Worm (Caenorhabditis elegans) whole organism, late embryonic: ENCODE measurements around the gene F01D5.5.

Experiments used
- C08G9.2 ChIP-seq: sonication (generic microtip); optimal IDR thresholded peaks from 2 replicates; lab custom pipeline; 2016; ENCODE audit warnings: mild to moderate bottlenecking, missing genetic modification characterization, moderate library complexity, missing compliant biosample characterization
- F13H6.1 ChIP-seq: sonication (generic microtip); optimal IDR thresholded peaks from 2 replicates; lab custom pipeline; 2016; ENCODE audit warnings: missing genetic modification characterization, missing compliant biosample characterization
- Y22D7AL.16 ChIP-seq: sonication (generic microtip); optimal IDR thresholded peaks from 2 replicates; lab custom pipeline; 2016; ENCODE audit warnings: missing genetic modification characterization, missing compliant biosample characterization
- ahr-1 ChIP-seq: sonication (generic microtip); optimal IDR thresholded peaks from 2 replicates; lab custom pipeline; 2016; ENCODE audit warnings: missing genetic modification characterization, missing compliant biosample characterization
- ama-1 ChIP-seq: fragments of 150-350 bp; optimal IDR thresholded peaks from 2 replicates; lab custom pipeline; 2014
- ceh-14 ChIP-seq: sonication (generic microtip); optimal IDR thresholded peaks from 2 replicates; lab custom pipeline; 2016; ENCODE audit warnings: missing genotype, missing genetic modification characterization, missing compliant biosample characterization
- ceh-18 ChIP-seq: sonication (generic microtip); optimal IDR thresholded peaks from 2 replicates; lab custom pipeline; 2016; ENCODE audit warnings: missing genetic modification characterization, missing compliant biosample characterization
- ceh-31 ChIP-seq: sonication (generic microtip); optimal IDR thresholded peaks from 2 replicates; lab custom pipeline; 2016; ENCODE audit warnings: missing genetic modification characterization, missing compliant biosample characterization
- ceh-34 ChIP-seq: sonication (generic microtip); optimal IDR thresholded peaks from 2 replicates; lab custom pipeline; 2016; ENCODE audit warnings: mild to moderate bottlenecking, missing genetic modification characterization, missing compliant biosample characterization
- ceh-48 ChIP-seq: sonication (generic microtip); optimal IDR thresholded peaks from 2 replicates; lab custom pipeline; 2016; ENCODE audit warnings: missing genetic modification characterization, inconsistent platforms, missing compliant biosample characterization
- che-1 ChIP-seq: sonication (generic microtip); optimal IDR thresholded peaks from 2 replicates; lab custom pipeline; 2016; ENCODE audit warnings: mild to moderate bottlenecking, missing genetic modification characterization, missing compliant biosample characterization
- dmd-4 ChIP-seq: sonication (generic microtip); optimal IDR thresholded peaks from 2 replicates; lab custom pipeline; 2016; ENCODE audit warnings: borderline replicate concordance, missing genetic modification characterization, missing compliant biosample characterization
- dve-1 ChIP-seq: sonication (generic microtip); optimal IDR thresholded peaks from 2 replicates; lab custom pipeline; 2017; ENCODE audit warnings: antibody characterized with exemption, mild to moderate bottlenecking, missing genetic modification characterization, missing compliant biosample characterization
- elt-2 ChIP-seq: sonication (generic microtip); optimal IDR thresholded peaks from 2 replicates; lab custom pipeline; 2016; ENCODE audit warnings: missing genetic modification reagents, missing genetic modification characterization, missing compliant biosample characterization
- elt-4 ChIP-seq: sonication (generic microtip); optimal IDR thresholded peaks from 2 replicates; lab custom pipeline; 2016; ENCODE audit warnings: missing genetic modification characterization, missing compliant biosample characterization
- eyg-1 ChIP-seq: sonication (generic microtip); optimal IDR thresholded peaks from 2 replicates; lab custom pipeline; 2016; ENCODE audit warnings: missing genotype, missing genetic modification characterization, missing compliant biosample characterization
- fax-1 ChIP-seq: sonication (generic microtip); optimal IDR thresholded peaks from 2 replicates; lab custom pipeline; 2016; ENCODE audit warnings: missing genotype, missing genetic modification characterization, missing compliant biosample characterization
- fkh-6 ChIP-seq: sonication (generic microtip); optimal IDR thresholded peaks from 2 replicates; lab custom pipeline; 2016; ENCODE audit warnings: missing genetic modification characterization, missing compliant biosample characterization
- gmeb-2 ChIP-seq: sonication (generic microtip); optimal IDR thresholded peaks from 2 replicates; lab custom pipeline; 2016; ENCODE audit warnings: missing genetic modification characterization, inconsistent platforms, missing compliant biosample characterization
- hlh-13 ChIP-seq: fragments of 200-800 bp; sonication (Bioruptor generic); optimal IDR thresholded peaks from 2 replicates; lab custom pipeline; 2018; ENCODE audit warnings: mild to moderate bottlenecking, missing genetic modification characterization, missing compliant biosample characterization
- hlh-30 ChIP-seq: sonication (generic microtip); optimal IDR thresholded peaks from 2 replicates; lab custom pipeline; 2017; ENCODE audit warnings: antibody characterized with exemption, missing genetic modification characterization, missing compliant biosample characterization; ENCODE audit not compliant: insufficient read depth
- madf-2 ChIP-seq: sonication (generic microtip); optimal IDR thresholded peaks from 2 replicates; lab custom pipeline; 2017; ENCODE audit warnings: missing genetic modification characterization, missing compliant biosample characterization
- mec-3 ChIP-seq: sonication (generic microtip); optimal IDR thresholded peaks from 2 replicates; lab custom pipeline; 2016; ENCODE audit warnings: borderline replicate concordance, missing genetic modification characterization, missing compliant biosample characterization
- nfya-1 ChIP-seq: sonication (generic microtip); optimal IDR thresholded peaks from 2 replicates; lab custom pipeline; 2017; ENCODE audit warnings: missing genetic modification characterization, mild to moderate bottlenecking, missing compliant biosample characterization, antibody characterized with exemption, moderate library complexity
- nhr-232 ChIP-seq: sonication (generic microtip); optimal IDR thresholded peaks from 2 replicates; lab custom pipeline; 2016; ENCODE audit warnings: missing genetic modification characterization, missing compliant biosample characterization
- odd-2 ChIP-seq: sonication (generic microtip); optimal IDR thresholded peaks from 2 replicates; lab custom pipeline; 2017; ENCODE audit warnings: antibody characterized with exemption, mild to moderate bottlenecking, missing genetic modification characterization, missing compliant biosample characterization
- pax-1 ChIP-seq: fragments of 150-350 bp; optimal IDR thresholded peaks from 2 replicates; lab custom pipeline; 2014; ENCODE audit warnings: missing biosample characterization, missing genetic modification characterization
- pqm-1 ChIP-seq: sonication (generic microtip); optimal IDR thresholded peaks from 2 replicates; lab custom pipeline; 2016; ENCODE audit warnings: missing genetic modification characterization, missing compliant biosample characterization
- pros-1 ChIP-seq: fragments of 150-350 bp; optimal IDR thresholded peaks from 2 replicates; lab custom pipeline; 2014; ENCODE audit warnings: missing biosample characterization, missing genetic modification reagents, missing genetic modification characterization
- rnt-1 ChIP-seq: sonication (generic microtip); optimal IDR thresholded peaks from 2 replicates; lab custom pipeline; 2016; ENCODE audit warnings: missing genetic modification characterization, missing compliant biosample characterization
- sdc-2 ChIP-seq: sonication (generic microtip); optimal IDR thresholded peaks from 2 replicates; lab custom pipeline; 2016; ENCODE audit warnings: missing genotype, missing genetic modification characterization, missing compliant biosample characterization
- sox-2 ChIP-seq: fragments of 200-800 bp; sonication (Bioruptor generic); IDR thresholded peaks from 2 replicates; pipeline ENCODE4 v1.3.6; 2022; ENCODE audit warnings: missing genetic modification reagents, missing genetic modification characterization, missing compliant biosample characterization
- sox-4 ChIP-seq: sonication (generic microtip); optimal IDR thresholded peaks from 2 replicates; lab custom pipeline; 2017; ENCODE audit warnings: mild to moderate bottlenecking, missing genetic modification characterization, inconsistent platforms, missing compliant biosample characterization
- syd-9 ChIP-seq: sonication (generic microtip); optimal IDR thresholded peaks from 2 replicates; lab custom pipeline; 2016; ENCODE audit warnings: mild to moderate bottlenecking, missing genetic modification characterization, moderate library complexity, missing compliant biosample characterization
- tbx-2 ChIP-seq: sonication (generic microtip); optimal IDR thresholded peaks from 2 replicates; lab custom pipeline; 2016; ENCODE audit warnings: missing genetic modification characterization, missing compliant biosample characterization
- ttx-3 ChIP-seq: sonication (generic microtip); optimal IDR thresholded peaks from 2 replicates; lab custom pipeline; 2016; ENCODE audit warnings: missing genetic modification reagents, missing genetic modification characterization, missing compliant biosample characterization
- unc-42 ChIP-seq: sonication (generic microtip); optimal IDR thresholded peaks from 2 replicates; lab custom pipeline; 2016; ENCODE audit warnings: missing genotype, missing genetic modification characterization, missing compliant biosample characterization
- zip-5 ChIP-seq: sonication (generic microtip); optimal IDR thresholded peaks from 2 replicates; lab custom pipeline; 2016; ENCODE audit warnings: missing genetic modification characterization, missing compliant biosample characterization
- ztf-16 ChIP-seq: sonication (generic microtip); optimal IDR thresholded peaks from 2 replicates; lab custom pipeline; 2017; ENCODE audit warnings: missing genetic modification characterization, missing compliant biosample characterization

Gene F01D5.5

DNA sequence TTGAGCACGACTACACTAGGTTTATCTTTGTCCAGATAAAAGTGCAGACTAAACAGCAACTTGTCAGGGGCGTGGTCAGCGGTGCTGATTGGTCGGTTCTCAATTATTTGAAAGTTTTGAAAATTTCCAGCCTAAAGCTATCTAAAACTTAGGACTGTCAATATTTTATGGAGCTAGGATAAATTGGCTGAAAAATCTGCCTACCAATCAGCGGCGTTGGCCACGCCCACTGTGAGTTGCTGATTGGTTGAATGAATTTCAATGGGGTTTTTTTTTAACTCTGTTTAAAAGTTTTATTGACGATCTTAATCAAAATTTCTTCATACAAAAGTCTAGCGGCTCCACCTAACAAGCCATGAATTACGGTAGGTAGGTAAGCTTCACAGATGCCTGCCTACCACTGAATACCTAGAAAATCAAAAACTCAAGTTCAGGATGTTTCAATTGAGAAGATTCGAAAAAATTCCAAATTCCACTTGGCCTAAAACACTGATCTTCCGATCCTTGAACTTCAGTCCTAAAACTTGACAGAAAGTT, 43.9 kb upstream of the F01D5.5 start:
- TF ChIP-seq nfya-1 (tag; lab: Kevin White, UChicago), result peak; percentile 83
- no peak for TF ChIP-seq zip-5 (tag; lab: Kevin White, UChicago)
- TF ChIP-seq, all 69 proteins: peak for 1

DNA sequence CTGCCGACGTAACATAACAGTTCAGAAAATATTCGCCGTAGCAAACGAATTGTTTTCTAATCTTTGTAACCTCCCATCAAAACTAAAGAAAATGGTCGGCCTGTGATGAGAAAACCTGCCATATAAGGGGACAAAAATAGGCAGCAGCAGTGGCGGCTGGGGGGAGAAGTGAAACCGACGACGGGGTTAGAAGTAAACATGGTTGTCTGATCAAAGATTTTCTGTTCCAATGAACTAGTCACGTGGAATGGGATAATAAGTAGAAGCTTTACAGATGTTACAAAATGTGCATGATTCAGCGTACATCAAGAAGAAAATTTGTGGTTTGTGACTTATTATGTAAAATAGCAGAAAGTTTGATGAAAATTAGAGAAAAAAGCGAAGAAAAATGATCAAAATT, 43.1 kb upstream of the F01D5.5 start:
- TF ChIP-seq che-1 (tag; lab: Kevin White, UChicago) (no peak), ahr-1 (tag; lab: Kevin White, UChicago) (no peak), nhr-232 (tag; lab: Kevin White, UChicago) (no peak), sdc-2 (tag; lab: Kevin White, UChicago) (no peak), madf-2 (no peak), unc-42 (tag; lab: Kevin White, UChicago) (no peak), ceh-18 (tag; lab: Kevin White, UChicago) (no peak), pros-1 (tag; lab: Kevin White, UChicago) (no peak), F13H6.1 (tag; lab: Kevin White, UChicago) (no peak), sox-4 (no peak), dve-1 (tag; lab: Kevin White, UChicago) (no peak), dmd-4 (tag; lab: Kevin White, UChicago) (no peak), ceh-48 (tag; lab: Kevin White, UChicago) (no peak), pqm-1 (tag; lab: Kevin White, UChicago) (no peak), eyg-1 (tag; lab: Kevin White, UChicago) (no peak), syd-9 (tag; lab: Kevin White, UChicago) (no peak)
- TF ChIP-seq, all 69 proteins: peak for 0

DNA sequence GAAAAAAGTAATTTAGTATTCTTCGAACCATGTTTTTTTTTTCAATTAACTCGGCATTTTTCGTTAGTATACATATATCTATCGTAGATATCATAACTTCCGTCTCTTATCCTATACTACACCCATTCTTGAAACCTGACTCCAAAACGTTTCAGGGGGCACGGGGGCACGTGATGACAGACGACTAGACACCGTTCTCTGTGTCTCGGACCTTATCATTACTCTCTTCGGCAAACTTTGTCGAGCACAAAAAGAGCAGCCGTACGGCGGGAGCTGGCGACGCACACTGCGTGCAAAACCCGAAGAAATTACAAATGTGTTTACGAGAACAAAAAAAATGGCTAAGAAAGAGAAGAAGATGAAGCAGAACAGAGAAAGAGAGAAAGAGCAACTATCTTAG, 42.1 kb upstream of the F01D5.5 start:
- no peak for TF ChIP-seq zip-5 (tag; lab: Kevin White, UChicago)
- TF ChIP-seq tbx-2, result peak; percentile 31
- peak; percentile 39 for TF ChIP-seq ceh-14 (tag; lab: Kevin White, UChicago)
- no peak for TF ChIP-seq ttx-3
- TF ChIP-seq eyg-1 (tag; lab: Kevin White, UChicago), result no peak
- no peak for TF ChIP-seq ama-1
- TF ChIP-seq C08G9.2 (tag; lab: Kevin White, UChicago), result no peak
- peak; percentile 23 for TF ChIP-seq ceh-31 (tag; lab: Kevin White, UChicago)
- no peak for TF ChIP-seq sox-2 (GFP tag; lab: Robert Waterston, UW)
- peak; percentile 21 for TF ChIP-seq hlh-30 (tag; lab: Kevin White, UChicago)
- no peak for TF ChIP-seq mec-3
- TF ChIP-seq unc-42 (tag; lab: Kevin White, UChicago), result peak; percentile 49
- no peak for TF ChIP-seq Y22D7AL.16 (tag; lab: Kevin White, UChicago)
- peak; percentile 80 for TF ChIP-seq ceh-18 (tag; lab: Kevin White, UChicago)
- no peak for TF ChIP-seq pax-1 (tag; lab: Kevin White, UChicago)
- no peak for TF ChIP-seq rnt-1 (tag; lab: Kevin White, UChicago)
- peak; percentile 78 for TF ChIP-seq ceh-34
- TF ChIP-seq hlh-13 (GFP tag; lab: Kevin White, UChicago), result no peak
- TF ChIP-seq odd-2, result no peak
- no peak for TF ChIP-seq gmeb-2 (tag; lab: Kevin White, UChicago)
- no peak for TF ChIP-seq fax-1 (tag; lab: Kevin White, UChicago)
- peak; percentile 16 for TF ChIP-seq elt-2 (tag; lab: Kevin White, UChicago)
- no peak for TF ChIP-seq elt-4
- no peak for TF ChIP-seq ztf-16
- no peak for TF ChIP-seq fkh-6 (tag; lab: Kevin White, UChicago)
